Worm (Caenorhabditis elegans): Measurements from ENCODE around the gene B0252.1.

DNA sequence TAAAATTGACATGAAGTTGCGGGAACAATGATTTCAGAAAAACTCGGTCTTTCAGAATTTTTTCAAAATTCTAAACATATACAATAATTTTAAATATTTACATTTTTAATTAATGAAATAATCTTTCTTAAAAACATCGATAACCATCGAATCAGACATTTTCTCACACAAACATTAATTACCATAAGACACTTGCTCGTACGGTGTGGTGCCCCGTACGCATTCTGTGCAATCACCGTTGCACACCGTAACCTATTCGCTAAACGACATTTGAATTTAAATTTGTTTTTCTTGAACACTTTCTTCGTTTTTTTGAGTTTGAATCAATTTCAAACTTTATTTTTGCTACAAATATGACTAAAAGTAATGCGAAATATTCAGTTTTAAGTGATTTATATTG is 4.3 kb downstream of the B0252.1 start:
- TF ChIP-seq T22C8.4 (GFP tag; IDR thresholded peaks at IDR 0.05) (no peak), ref-1 (GFP tag; conservative IDR thresholded peaks at IDR 0.05) (no peak), klf-2 (GFP tag; conservative IDR thresholded peaks at IDR 0.05) (no peak), med-1 (GFP tag; optimal IDR thresholded peaks at IDR 0.05; ENCODE audit: insufficient read depth) (no peak), flt-1 (GFP tag; IDR thresholded peaks at IDR 0.05) (no peak), cog-1 (tag; optimal IDR thresholded peaks at IDR 0.05) (no peak), ztf-23 (GFP tag; IDR thresholded peaks at IDR 0.05) (no peak), ztf-29 (GFP tag; IDR thresholded peaks at IDR 0.05) (no peak)
